Fruit fly (Drosophila melanogaster) whole organism, pupa: ENCODE results near the gene CG17211.

Experiments used
- CG14655 ChIP-seq: fragments of 200-800 bp; sonication (Bioruptor generic); optimal IDR thresholded peaks from 3 replicates; lab custom pipeline; 2017; ENCODE audit warnings: mild to moderate bottlenecking, missing biosample characterization, missing genetic modification reagents, missing genetic modification characterization
- CG15710 ChIP-seq: fragments of 200-800 bp; sonication (Bioruptor generic); optimal IDR thresholded peaks from 2 replicates; lab custom pipeline; 2018; ENCODE audit warnings: missing biosample characterization, mild to moderate bottlenecking, missing genetic modification characterization, moderate library complexity
- CG32121 ChIP-seq: fragments of 200-800 bp; sonication (Bioruptor generic); IDR thresholded peaks from 2 replicates; pipeline ENCODE4 v1.3.6; 2022; ENCODE audit warnings: missing biosample characterization, missing genetic modification characterization

DNA sequence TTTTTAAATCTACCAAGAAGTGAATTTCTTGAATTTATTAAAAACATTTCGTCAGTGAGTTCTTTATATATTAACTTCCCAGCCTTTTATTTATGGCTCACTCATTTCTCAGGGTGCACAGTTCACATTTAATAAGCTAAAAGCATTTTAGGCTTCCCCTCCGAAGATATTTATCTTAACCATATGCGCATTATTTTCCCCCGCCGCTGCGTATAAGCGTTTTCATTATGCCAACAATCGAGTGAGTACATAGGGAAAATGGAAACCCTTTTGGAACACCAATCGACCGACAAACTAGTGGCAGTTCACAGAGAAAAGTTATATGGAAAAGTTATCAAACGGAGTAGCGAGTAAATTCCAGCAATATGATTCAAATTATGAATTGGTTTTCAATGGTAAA lies 23.5 kb downstream of the CG17211 start, which contains the start of gene Gr33a:
- TF ChIP-seq CG32121 (GFP tag; lab: Robert Waterston, UW) (no peak), CG15710 (tag; lab: Kevin White, UChicago) (no peak), CG14655 (GFP tag; lab: Kevin White, UChicago) (no peak)
